Fruit fly (Drosophila melanogaster) whole organism, pupa: ENCODE results near the gene CCHa2.

Source experiments
- CG10348 ChIP-seq: fragments of 200-800 bp; sonication (Bioruptor generic); IDR thresholded peaks from 2 replicates; pipeline ENCODE4 v1.3.6; 2022; ENCODE audit warnings: missing biosample characterization, missing genetic modification characterization
- CG12605 ChIP-seq: fragments of 200-800 bp; sonication (Bioruptor generic); IDR thresholded peaks from 2 replicates; pipeline ENCODE4 v1.3.6; 2022; ENCODE audit warnings: missing biosample characterization, missing genetic modification characterization
- CG13204 ChIP-seq: fragments of 200-800 bp; sonication (Bioruptor generic); optimal IDR thresholded peaks from 2 replicates; lab custom pipeline; 2018; ENCODE audit warnings: missing biosample characterization, mild to moderate bottlenecking, missing genetic modification characterization, moderate library complexity
- CG14655 ChIP-seq: fragments of 200-800 bp; sonication (Bioruptor generic); optimal IDR thresholded peaks from 3 replicates; lab custom pipeline; 2017; ENCODE audit warnings: mild to moderate bottlenecking, missing biosample characterization, missing genetic modification reagents, missing genetic modification characterization
- CG15710 ChIP-seq: fragments of 200-800 bp; sonication (Bioruptor generic); optimal IDR thresholded peaks from 2 replicates; lab custom pipeline; 2018; ENCODE audit warnings: missing biosample characterization, mild to moderate bottlenecking, missing genetic modification characterization, moderate library complexity
- CG17806 ChIP-seq: fragments of 200-800 bp; sonication (Bioruptor generic); optimal IDR thresholded peaks from 2 replicates; lab custom pipeline; 2018; ENCODE audit warnings: missing biosample characterization, mild to moderate bottlenecking, missing genetic modification characterization, moderate library complexity
- CG32121 ChIP-seq: fragments of 200-800 bp; sonication (Bioruptor generic); IDR thresholded peaks from 2 replicates; pipeline ENCODE4 v1.3.6; 2022; ENCODE audit warnings: missing biosample characterization, missing genetic modification characterization
- CG34367 ChIP-seq: fragments of 200-800 bp; sonication (Bioruptor generic); optimal IDR thresholded peaks from 2 replicates; lab custom pipeline; 2018; ENCODE audit warnings: missing biosample characterization, mild to moderate bottlenecking, missing genetic modification characterization
- CG4496 ChIP-seq: fragments of 200-800 bp; sonication (Bioruptor generic); IDR thresholded peaks from 3 replicates; pipeline ENCODE4 v1.3.6; 2022; ENCODE audit warnings: missing biosample characterization, missing genetic modification characterization
- CG8159 ChIP-seq: fragments of 200-800 bp; sonication (Bioruptor generic); optimal IDR thresholded peaks from 3 replicates; lab custom pipeline; 2018; ENCODE audit warnings: missing biosample characterization, mild to moderate bottlenecking, missing genetic modification characterization, moderate library complexity
- CG8301 ChIP-seq: fragments of 200-800 bp; sonication (Bioruptor generic); optimal IDR thresholded peaks from 2 replicates; lab custom pipeline; 2018; ENCODE audit warnings: missing biosample characterization, mild to moderate bottlenecking, missing genetic modification characterization
- CG9948 ChIP-seq: fragments of 200-800 bp; sonication (Bioruptor generic); optimal IDR thresholded peaks from 2 replicates; lab custom pipeline; 2018; ENCODE audit warnings: missing biosample characterization, mild to moderate bottlenecking, missing genetic modification characterization, moderate library complexity
- D1 ChIP-seq: fragments of 200-800 bp; sonication (Bioruptor generic); optimal IDR thresholded peaks from 2 replicates; lab custom pipeline; 2018; ENCODE audit warnings: missing biosample characterization, mild to moderate bottlenecking, missing genetic modification characterization, moderate library complexity
- EcR ChIP-seq: fragments of 200-800 bp; sonication (Bioruptor generic); optimal IDR thresholded peaks from 3 replicates; lab custom pipeline; 2019; ENCODE audit warnings: missing biosample characterization, missing genetic modification characterization, mild to moderate bottlenecking, moderate library complexity, missing genetic modification reagents
- Ets98B ChIP-seq: fragments of 200-800 bp; sonication (Bioruptor generic); IDR thresholded peaks from 2 replicates; pipeline ENCODE4 v1.3.6; 2022; ENCODE audit warnings: missing biosample characterization, missing genetic modification characterization
- Pif1A ChIP-seq: fragments of 200-800 bp; sonication (Bioruptor generic); optimal IDR thresholded peaks from 3 replicates; lab custom pipeline; 2016; ENCODE audit warnings: missing biosample characterization, missing genetic modification characterization
- Pif1B ChIP-seq: fragments of 200-800 bp; sonication (Bioruptor generic); optimal IDR thresholded peaks from 3 replicates; lab custom pipeline; 2016; ENCODE audit warnings: missing biosample characterization, missing genetic modification characterization
- Snoo ChIP-seq: fragments of 200-800 bp; sonication (Bioruptor generic); optimal IDR thresholded peaks from 3 replicates; lab custom pipeline; 2017; ENCODE audit warnings: missing biosample characterization, mild to moderate bottlenecking, missing genetic modification characterization, inconsistent platforms
- fd96Ca ChIP-seq: fragments of 200-800 bp; sonication (Bioruptor generic); IDR thresholded peaks from 3 replicates; pipeline ENCODE4 v1.3.6; 2022; ENCODE audit warnings: missing biosample characterization, missing genetic modification characterization
- gl ChIP-seq: fragments of 200-800 bp; sonication (Bioruptor generic); optimal IDR thresholded peaks from 2 replicates; lab custom pipeline; 2018; ENCODE audit warnings: missing biosample characterization, mild to moderate bottlenecking, missing genetic modification characterization
- rn ChIP-seq: fragments of 200-800 bp; sonication (Bioruptor generic); IDR thresholded peaks from 2 replicates; pipeline ENCODE4 v1.3.6; 2022; ENCODE audit warnings: missing biosample characterization, missing genetic modification characterization

CCHa2 gene

DNA sequence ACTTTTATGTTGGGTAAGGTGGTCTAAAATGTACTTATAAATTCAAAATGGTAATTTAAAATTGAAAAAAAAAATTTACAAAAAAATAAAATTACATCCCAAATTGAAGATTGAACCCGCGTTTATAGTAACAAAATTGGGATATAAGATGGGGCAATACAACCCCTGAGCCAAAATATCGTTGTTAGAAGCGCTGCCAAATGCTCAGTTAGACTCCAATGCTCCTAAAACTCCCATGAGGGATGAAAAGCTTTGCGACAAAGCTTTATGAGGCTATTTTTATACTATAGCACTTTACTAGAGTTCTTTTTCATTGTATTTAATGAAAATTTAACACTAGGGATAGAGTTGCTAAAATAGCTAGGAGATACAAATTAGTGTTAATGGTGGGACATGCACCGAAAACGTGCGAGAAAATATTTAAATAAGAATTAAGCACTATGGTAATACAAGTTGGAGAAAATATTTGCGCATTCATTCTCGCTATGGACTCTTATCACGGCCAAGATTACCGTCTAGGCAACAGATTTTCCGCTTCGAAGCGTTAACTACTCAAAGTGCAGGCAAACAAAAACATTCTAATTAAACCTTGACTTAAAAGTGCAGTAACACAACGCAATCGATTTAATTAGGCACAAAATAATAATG, 31.5 kb downstream of the CCHa2 start:
- TF ChIP-seq Pif1B (GFP tag; lab: Kevin White, UChicago) = no peak
- no peak for TF ChIP-seq Snoo (tag; lab: Kevin White, UChicago)
- no peak for TF ChIP-seq CG4496 (GFP tag; lab: Robert Waterston, UW)

DNA sequence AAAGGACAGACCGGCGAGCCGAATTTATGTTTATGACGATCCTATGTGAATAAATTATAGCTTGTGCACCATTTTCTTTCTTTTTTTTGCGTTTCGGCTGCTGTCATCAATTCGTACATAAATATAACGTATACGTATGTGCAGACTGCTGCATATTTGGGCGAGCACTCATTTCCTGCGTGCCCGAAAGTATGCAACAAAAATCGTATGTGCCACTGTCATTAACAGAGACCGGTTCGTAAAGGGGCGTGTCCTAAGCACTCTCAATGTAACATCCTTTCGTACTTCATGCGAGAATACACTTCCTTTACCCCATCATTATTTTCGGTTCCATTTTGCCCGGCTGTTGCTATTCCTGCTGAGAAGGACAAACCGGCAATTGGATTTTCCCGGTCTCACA, 34.9 kb downstream of the CCHa2 start:
- no peak for TF ChIP-seq CG34367
- TF ChIP-seq CG4496 (GFP tag; lab: Robert Waterston, UW) = peak; percentile 78
- peak; percentile 30 for TF ChIP-seq Pif1A (GFP tag; lab: Kevin White, UChicago)
- peak; percentile 18 for TF ChIP-seq D1 (tag; lab: Kevin White, UChicago)
- TF ChIP-seq, all 21 proteins: peak for 3

DNA sequence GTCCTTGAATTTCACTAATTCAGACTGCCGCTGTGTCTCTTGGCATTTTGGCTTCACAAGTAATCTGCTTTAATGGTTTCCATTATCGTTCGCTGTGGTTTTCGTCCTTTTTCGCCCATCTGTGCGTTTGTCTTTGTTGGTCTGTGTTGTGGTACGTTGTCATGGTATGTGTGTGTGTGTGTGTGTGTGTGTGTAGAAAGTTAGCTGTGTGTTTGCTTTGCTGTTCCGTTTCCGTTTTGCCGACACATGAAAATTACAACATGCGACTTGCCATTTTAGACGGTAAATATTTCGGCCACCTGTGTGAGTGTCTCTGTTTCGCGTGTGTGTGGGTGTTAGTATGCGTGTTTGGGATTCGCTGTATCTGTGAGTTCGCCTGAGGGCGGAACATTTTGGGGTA, 38.0 kb downstream of the CCHa2 start:
- TF ChIP-seq gl (tag; lab: Kevin White, UChicago) (no peak), CG32121 (no peak), EcR (GFP tag; lab: Kevin White, UChicago) (no peak), CG13204 (no peak), CG8159 (tag; lab: Kevin White, UChicago) (no peak), CG12605 (no peak), CG15710 (no peak), D1 (tag; lab: Kevin White, UChicago) (no peak), CG14655 (GFP tag; lab: Kevin White, UChicago) (no peak), Pif1B (GFP tag; lab: Kevin White, UChicago) (no peak), Ets98B (GFP tag; lab: Robert Waterston, UW) (no peak), CG34367 (no peak), CG17806 (tag; lab: Kevin White, UChicago) (no peak), CG8301 (tag; lab: Kevin White, UChicago) (no peak), fd96Ca (no peak), rn (no peak), Pif1A (GFP tag; lab: Kevin White, UChicago) (no peak), CG4496 (GFP tag; lab: Robert Waterston, UW) (no peak), CG9948 (tag; lab: Kevin White, UChicago) (no peak), CG10348 (GFP tag; lab: Robert Waterston, UW) (no peak)

DNA sequence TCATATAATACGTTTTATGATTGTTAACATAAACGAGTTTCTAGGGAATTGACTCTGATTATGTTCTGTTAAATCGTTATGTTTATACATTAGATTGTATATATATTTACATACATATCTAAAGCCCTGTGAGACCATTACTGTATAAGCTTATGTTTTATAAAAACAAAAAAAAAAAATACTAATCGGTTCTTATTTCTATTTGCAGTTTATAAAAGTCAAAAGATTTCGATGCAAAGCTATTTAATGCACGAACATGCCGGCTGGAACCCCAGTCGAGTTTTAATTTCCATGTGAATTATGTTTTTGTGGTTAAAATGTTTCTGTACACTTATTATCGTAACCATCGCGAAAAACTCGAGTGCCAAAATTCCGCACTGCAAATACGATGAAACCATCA, 41.6 kb downstream of the CCHa2 start, which contains the start of gene mthl12:
Gene mthl12, plus strand, starts transcription at position 301 of the 400 bp plus-strand sequence.
- no peak for TF ChIP-seq rn
- TF ChIP-seq D1 (tag; lab: Kevin White, UChicago) = no peak
- no peak for TF ChIP-seq CG10348 (GFP tag; lab: Robert Waterston, UW)
- no peak for TF ChIP-seq Pif1A (GFP tag; lab: Kevin White, UChicago)
- TF ChIP-seq Snoo (tag; lab: Kevin White, UChicago) = no peak
